Worm (Caenorhabditis elegans): ENCODE results near the gene gldi-4.

- TF ChIP-seq jun-1 (tag; optimal IDR thresholded peaks at IDR 0.05) (no peak), lin-13 (GFP tag; optimal IDR thresholded peaks at IDR 0.05) (no peak), lsy-2 (tag; optimal IDR thresholded peaks at IDR 0.05) (no peak), nhr-77 (tag; optimal IDR thresholded peaks at IDR 0.05) (no peak), sup-37 (GFP tag; optimal IDR thresholded peaks at IDR 0.05) (no peak), Y116A8C.19 (tag; optimal IDR thresholded peaks at IDR 0.05; ENCODE audit: borderline replicate concordance) (no peak), sox-4 (tag; optimal IDR thresholded peaks at IDR 0.05) (no peak), ztf-4 (tag; optimal IDR thresholded peaks at IDR 0.05) (no peak), ztf-11 (tag; optimal IDR thresholded peaks at IDR 0.05) (no peak), zip-4 (GFP tag; optimal IDR thresholded peaks at IDR 0.05) (no peak), fkh-10 (GFP tag; optimal IDR thresholded peaks at IDR 0.05) (no peak), nhr-12 (tag; optimal IDR thresholded peaks at IDR 0.05) (no peak)
Measured at ce11 chrIV:7031019-7031418, 13.6 kb downstream of the gldi-4 start.
